Fruit fly (Drosophila melanogaster) ovary, adult (tissue): ENCODE results near the gene CG33325.
A peak's percentile ranks its signal among the peaks of the same experiment; 100 is the strongest.

Experiments used
- CG17801 ChIP-seq: fragments of 200-800 bp; optimal IDR thresholded peaks from 2 replicates; lab custom pipeline; 2019; ENCODE audit warnings: missing biosample characterization, mild to moderate bottlenecking, missing genetic modification characterization, moderate library complexity; ENCODE audit not compliant: partially characterized antibody

The CG33325 gene

dm6 chr3R:8679934-8680333 is at the start of gene CG33325:
Gene CG33325, minus strand, starts transcription at chr3R:8680034.
- TF ChIP-seq CG17801 (GFP tag; lab: Kevin White, UChicago) = no peak

DNA sequence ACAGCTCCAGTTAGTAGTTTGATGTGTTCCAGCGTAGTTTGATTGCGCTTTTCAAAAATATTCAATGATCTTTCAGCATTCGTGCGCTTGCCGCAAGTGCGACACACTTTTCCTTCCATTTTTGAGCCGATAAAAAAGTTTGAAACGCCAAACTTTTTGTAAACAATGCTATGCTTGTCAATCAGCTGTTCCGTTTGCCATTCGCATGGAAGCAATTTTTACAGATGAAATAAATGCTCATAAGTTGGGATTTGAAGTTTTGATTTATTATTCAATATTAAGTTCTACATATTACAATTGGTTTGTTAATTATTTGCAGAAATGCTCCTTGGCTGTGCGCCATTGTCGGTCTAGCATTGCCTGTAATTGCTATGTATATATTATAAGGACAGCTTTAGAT is 49.7 kb upstream of the CG33325 start, which contains the start of gene ranshi:
ranshi (minus strand) TSS at position 152 of the 400 bp plus-strand sequence.
- TF ChIP-seq CG17801 (GFP tag; lab: Kevin White, UChicago) = no peak

DNA sequence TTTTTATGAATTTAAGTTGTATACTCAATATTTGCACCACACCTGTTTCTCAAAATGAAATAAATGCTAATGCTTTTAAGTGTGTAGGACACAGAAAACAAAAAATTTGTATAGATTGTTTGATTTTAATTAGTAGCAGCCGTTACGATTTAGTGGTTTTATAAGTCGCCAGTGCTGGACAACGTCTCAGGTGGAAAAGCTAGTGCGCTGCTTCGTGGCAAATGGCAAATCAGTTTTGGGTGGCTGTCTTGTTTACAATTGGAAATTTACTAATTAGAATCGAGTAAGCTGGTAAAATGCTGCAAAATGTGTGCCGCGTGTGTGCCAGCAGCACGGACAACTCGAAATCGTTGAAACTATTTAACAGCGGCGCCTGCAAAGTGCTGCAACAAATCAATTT is 46.8 kb upstream of the CG33325 start, which contains the start of gene CG8159:
CG8159 (plus strand) TSS at position 223 of the 400 bp plus-strand sequence.
- TF ChIP-seq CG17801 (GFP tag; lab: Kevin White, UChicago) = no peak

DNA sequence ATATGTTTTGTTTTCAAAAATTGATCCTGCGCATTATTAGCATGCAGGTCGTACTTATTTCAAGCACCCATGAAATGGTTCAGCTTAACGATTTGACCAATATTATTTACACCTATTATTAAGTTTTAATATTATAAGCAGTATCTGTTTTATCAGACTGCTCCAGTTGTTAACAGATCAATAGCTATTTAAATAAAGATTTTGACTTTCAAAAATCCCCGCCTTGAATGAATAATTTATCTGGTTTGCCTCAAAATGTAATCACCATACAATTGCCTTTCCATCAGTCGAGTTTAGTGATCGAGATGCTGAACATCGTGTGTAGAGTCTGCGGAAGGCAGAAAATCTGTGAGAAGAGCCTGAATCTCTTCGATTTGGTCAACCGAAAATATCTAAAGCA is 45.3 kb upstream of the CG33325 start, which contains the start of gene ouib:
ouib (plus strand) TSS at position 301 of the 400 bp plus-strand sequence.
- no peak for TF ChIP-seq CG17801 (GFP tag; lab: Kevin White, UChicago)

- TF ChIP-seq CG17801 (GFP tag; lab: Kevin White, UChicago) = no peak
Measured at dm6 chr3R:8722962-8723548, 43.2 kb upstream of the CG33325 start, which contains the start of gene nom. Gene nom, plus strand, starts transcription at chr3R:8723174.

- no peak for TF ChIP-seq CG17801 (GFP tag; lab: Kevin White, UChicago)
Measured at dm6 chr3R:8721071-8721470, 41.2 kb upstream of the CG33325 start, which contains the start of gene CG8136. Gene CG8136, plus strand, starts transcription at chr3R:8721371.

DNA sequence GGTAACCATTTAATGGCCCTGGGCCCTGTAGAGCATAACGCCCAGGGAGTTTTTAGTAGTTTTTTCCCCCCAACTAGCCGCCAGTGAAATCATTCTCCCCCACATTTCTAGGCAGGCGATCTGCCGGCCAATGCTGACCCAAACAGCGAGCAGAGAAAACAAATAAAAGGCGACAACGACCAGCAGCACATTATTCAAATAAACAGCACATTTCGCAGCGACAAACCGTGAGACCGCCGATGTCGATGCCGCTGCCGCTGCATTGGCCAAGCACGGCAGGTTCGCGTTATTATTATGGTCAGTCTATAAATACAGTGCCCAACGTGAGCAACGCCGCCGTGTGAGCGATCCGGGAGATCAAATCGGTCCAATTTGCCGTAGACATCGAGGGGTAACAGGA is 39.1 kb upstream of the CG33325 start, which contains the start of gene CG11760:
CG11760 (plus strand) TSS at position 301 of the 400 bp plus-strand sequence.
- TF ChIP-seq CG17801 (GFP tag; lab: Kevin White, UChicago) = no peak

- no peak for TF ChIP-seq CG17801 (GFP tag; lab: Kevin White, UChicago)
Measured at dm6 chr3R:8718356-8718755, 38.5 kb upstream of the CG33325 start, which contains the start of gene Cks85A. Gene Cks85A, minus strand, starts transcription at chr3R:8718456.

DNA sequence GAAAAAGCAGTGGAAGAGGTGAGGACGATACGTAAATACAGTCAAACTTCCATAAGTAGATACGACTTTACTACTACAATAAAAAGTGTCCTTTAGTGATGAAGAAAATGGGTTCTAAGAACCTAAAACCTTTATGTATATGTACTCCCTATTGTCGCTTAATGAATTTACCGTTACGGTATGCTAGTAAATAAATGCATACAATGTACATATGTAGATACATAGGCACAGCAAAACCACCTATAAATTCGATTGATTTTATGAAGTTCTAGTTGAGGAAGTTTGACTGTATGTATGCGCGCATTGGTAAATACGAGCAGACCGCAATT is 36.7 kb upstream of the CG33325 start:
- TF ChIP-seq CG17801 (GFP tag; lab: Kevin White, UChicago) = no peak

- peak; percentile 2 for TF ChIP-seq CG17801 (GFP tag; lab: Kevin White, UChicago)
Measured at dm6 chr3R:8715851-8716550, 36.2 kb upstream of the CG33325 start, which contains the start of gene TMEM216. Gene TMEM216, plus strand, starts transcription at chr3R:8716243.

- no peak for TF ChIP-seq CG17801 (GFP tag; lab: Kevin White, UChicago)
Measured at dm6 chr3R:8715371-8715770, 35.5 kb upstream of the CG33325 start.

DNA sequence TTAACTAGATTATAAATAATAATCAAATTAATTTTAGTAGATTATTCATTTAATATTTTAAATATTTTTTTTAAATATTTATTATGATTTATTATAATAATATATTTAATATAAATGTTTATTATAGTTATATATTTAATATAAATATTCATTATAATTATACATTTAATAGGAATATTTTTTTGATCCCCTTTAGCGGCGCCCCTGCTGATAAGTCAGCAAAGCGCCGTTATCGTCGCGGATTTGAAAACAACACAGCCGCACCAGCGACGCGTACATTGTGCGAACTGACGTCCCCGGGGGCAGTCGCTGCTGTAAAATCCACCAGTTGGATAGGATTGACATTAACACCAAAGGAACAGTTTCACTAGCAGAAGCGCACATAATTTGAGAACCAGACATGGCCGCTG is 32.9 kb upstream of the CG33325 start, which contains the start of gene CG8112:
CG8112 (plus strand) TSS at position 212 of the 410 bp plus-strand sequence.
- peak; percentile 76 for TF ChIP-seq CG17801 (GFP tag; lab: Kevin White, UChicago)

DNA sequence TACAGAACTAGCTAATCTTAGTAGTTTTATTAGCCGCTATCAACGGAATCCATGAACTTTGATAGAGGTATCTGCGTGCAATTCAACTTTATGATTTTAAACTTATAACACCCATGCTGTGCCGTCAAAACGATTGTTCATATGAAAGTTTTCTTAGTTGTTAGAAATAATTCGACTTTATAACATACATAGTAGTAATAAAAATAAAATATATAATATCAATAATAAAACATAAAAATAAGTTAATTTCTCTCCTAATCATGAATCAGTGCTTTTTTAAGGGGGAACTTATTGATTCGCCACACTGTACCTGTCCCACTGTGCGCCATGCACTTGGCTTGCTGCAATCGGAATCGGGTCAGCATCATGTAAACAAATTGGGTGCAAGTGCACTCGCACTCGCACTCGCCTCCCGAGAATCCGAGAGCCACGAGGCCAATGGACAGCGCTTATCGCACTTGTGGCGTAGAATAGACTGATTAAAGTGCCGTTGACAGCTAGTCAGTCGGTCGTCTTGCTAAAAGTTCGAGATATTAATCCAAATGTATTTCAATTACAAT is 32.1 kb upstream of the CG33325 start:
- TF ChIP-seq CG17801 (GFP tag; lab: Kevin White, UChicago) = no peak

DNA sequence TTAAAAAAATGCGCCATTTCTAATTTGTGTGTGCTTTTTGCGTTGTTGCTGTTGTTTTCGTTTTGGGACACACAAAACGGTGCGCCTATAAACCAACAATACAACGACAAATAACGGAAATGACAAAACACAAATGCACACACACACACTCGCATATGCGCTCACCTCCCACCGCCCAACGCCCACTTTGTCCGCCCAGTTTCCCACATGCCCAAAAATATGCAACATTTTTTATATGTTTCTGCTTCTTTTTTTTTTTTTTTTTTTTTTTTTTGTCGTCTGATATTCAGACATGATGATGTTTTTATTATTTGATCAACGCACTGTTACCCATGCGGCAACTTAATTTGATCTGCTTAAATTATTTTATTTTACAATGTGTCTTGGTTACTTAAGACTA is 27.3 kb upstream of the CG33325 start:
- no peak for TF ChIP-seq CG17801 (GFP tag; lab: Kevin White, UChicago)
